Worm (Caenorhabditis elegans): Measurements from ENCODE around the gene cutl-15.

The cutl-15 gene

DNA sequence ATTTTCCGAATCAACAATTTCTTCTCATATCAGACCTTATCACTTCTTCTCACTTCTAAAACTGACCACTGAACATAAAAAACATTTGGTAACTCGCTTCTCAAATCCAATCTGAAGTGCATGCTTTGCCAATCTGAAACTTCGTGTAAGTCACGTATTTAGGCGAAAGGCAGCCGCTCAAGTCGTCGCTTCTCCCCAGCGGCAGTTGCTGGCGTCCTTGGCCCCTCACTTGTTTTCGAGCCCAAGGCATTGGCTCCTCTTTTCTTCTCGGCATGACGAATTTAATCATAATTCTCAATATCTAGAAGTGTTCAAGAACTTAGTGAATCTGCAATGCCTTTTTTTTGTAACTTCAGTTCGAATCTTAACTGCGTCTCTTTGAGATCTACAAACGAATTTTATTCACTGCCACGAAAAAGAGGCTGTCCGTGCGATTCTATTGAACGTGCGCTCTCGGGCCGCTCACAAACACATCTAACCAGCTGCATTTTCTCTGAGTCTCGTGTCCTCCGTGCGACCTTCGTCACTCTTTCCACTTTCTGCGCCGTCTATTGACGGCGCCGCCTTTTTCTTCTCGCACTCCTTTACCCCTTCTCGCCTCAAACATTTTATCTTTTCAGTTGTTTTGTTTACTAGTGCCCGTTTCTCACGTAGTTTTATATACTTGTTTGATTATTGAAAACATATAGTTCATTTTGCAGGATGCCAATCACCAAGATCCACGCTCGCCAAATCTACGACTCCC, 15.9 kb downstream of the cutl-15 start (continued):
- TF ChIP-seq T20F7.1 (GFP tag; optimal IDR thresholded peaks at IDR 0.05): no peak
- peak; percentile 35 for TF ChIP-seq rbr-2 (tag; optimal IDR thresholded peaks at IDR 0.05)
- peak; percentile 99 for TF ChIP-seq aha-1 (tag)
- TF ChIP-seq daf-16 (GFP tag; optimal IDR thresholded peaks at IDR 0.05): no peak
- TF ChIP-seq daf-16 (tag; optimal IDR thresholded peaks at IDR 0.05): peak; percentile 78
- no peak for TF ChIP-seq snpc-1.2 (GFP tag; IDR thresholded peaks at IDR 0.05)
- TF ChIP-seq dve-1 (tag; optimal IDR thresholded peaks at IDR 0.05; ENCODE audit: insufficient read depth): peak; percentile 28
- no peak for TF ChIP-seq ZK546.5 (tag; optimal IDR thresholded peaks at IDR 0.05)

DNA sequence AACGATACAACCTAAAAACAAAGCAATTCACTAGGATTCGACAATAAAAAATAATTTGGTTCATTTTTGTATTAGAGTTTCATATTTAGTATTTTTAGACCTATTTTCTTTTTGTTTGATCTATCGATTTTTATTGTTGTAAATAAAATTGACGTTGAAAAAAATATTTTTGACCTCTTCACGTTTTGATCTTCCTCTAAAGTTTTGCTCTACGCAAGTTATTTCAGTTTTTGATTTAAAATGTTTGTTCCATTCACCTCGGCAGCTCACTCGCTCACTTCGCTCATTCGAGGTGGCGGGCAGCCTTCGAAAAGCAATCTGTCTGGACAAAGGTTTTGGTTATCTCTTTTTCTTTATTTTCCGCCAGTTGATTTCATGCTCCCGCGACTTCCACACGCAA, 16.7 kb downstream of the cutl-15 start, which contains the start of gene enol-1:
TSS of gene enol-1 (plus strand) at position 235 of the 400 bp plus-strand sequence.
- no peak for TF ChIP-seq sdz-12 (GFP tag; optimal IDR thresholded peaks at IDR 0.05)
- peak; percentile 32 for TF ChIP-seq lin-38 (GFP tag; IDR thresholded peaks at IDR 0.05)
- peak; percentile 15 for TF ChIP-seq unc-130 (GFP tag; optimal IDR thresholded peaks at IDR 0.05)
- TF ChIP-seq T20F7.1 (GFP tag; optimal IDR thresholded peaks at IDR 0.05): no peak
- no peak for TF ChIP-seq hmg-1.1 (GFP tag; IDR thresholded peaks at IDR 0.05)
- TF ChIP-seq Y5F2A.4 (GFP tag; optimal IDR thresholded peaks at IDR 0.05): no peak
- no peak for TF ChIP-seq madf-5 (GFP tag; IDR thresholded peaks at IDR 0.05)
- peak; percentile 69 for TF ChIP-seq ama-1 (optimal IDR thresholded peaks at IDR 0.05)
- TF ChIP-seq dpl-1 (GFP tag; optimal IDR thresholded peaks at IDR 0.05): no peak

ce11 chrII:8929771-8930170, 17.7 kb downstream of the cutl-15 start, which contains the start of gene mrpl-50:
Gene mrpl-50, plus strand, starts transcription at chrII:8929841.
- no peak for TF ChIP-seq unc-39 (tag; optimal IDR thresholded peaks at IDR 0.05)
- TF ChIP-seq nhr-77 (tag; optimal IDR thresholded peaks at IDR 0.05): no peak
- TF ChIP-seq zfp-3 (GFP tag; conservative IDR thresholded peaks at IDR 0.05): no peak
- TF ChIP-seq dmd-6 (GFP tag; IDR thresholded peaks at IDR 0.05): no peak
- peak; percentile 75 for TF ChIP-seq ama-1 (optimal IDR thresholded peaks at IDR 0.05)
- TF ChIP-seq lin-29 (GFP tag; IDR thresholded peaks at IDR 0.05): no peak
- TF ChIP-seq F26F4.8 (GFP tag; conservative IDR thresholded peaks at IDR 0.05): no peak
- 0 out of 2 replicates have a peak, but pooled peaks have one; percentile 31 for TF ChIP-seq pha-4 (GFP tag; IDR thresholded peaks at IDR 0.05)
- TF ChIP-seq pha-4 (tag; optimal IDR thresholded peaks at IDR 0.05): no peak
- peak; percentile 26; the same call in 1 of the 2 replicates for TF ChIP-seq Y48G9A.11 (GFP tag; IDR thresholded peaks at IDR 0.05)
- no peak for TF ChIP-seq mes-2 (tag; optimal IDR thresholded peaks at IDR 0.05; ENCODE audit: poor library complexity, severe bottlenecking)
- TF ChIP-seq egl-43 (GFP tag; IDR thresholded peaks at IDR 0.05): 0 out of 2 replicates have a peak, but pooled peaks have one; percentile 61
- TF ChIP-seq ceh-32 (tag; optimal IDR thresholded peaks at IDR 0.05; ENCODE audit: poor library complexity): no peak
- no peak for TF ChIP-seq hmg-1.1 (GFP tag; IDR thresholded peaks at IDR 0.05)
- no peak for TF ChIP-seq php-3 (GFP tag; IDR thresholded peaks at IDR 0.05)
- TF ChIP-seq dmd-8 (GFP tag; IDR thresholded peaks at IDR 0.05): no peak
- peak; percentile 46; the same call in 1 of the 2 replicates for TF ChIP-seq arid-1 (GFP tag; conservative IDR thresholded peaks at IDR 0.05)
- TF ChIP-seq set-16 (GFP tag; IDR thresholded peaks at IDR 0.05): peak; percentile 13; the same call in 1 of the 2 replicates
- no peak for TF ChIP-seq ZK546.5 (tag; optimal IDR thresholded peaks at IDR 0.05)
- TF ChIP-seq lir-3 (tag; optimal IDR thresholded peaks at IDR 0.05): no peak
- peak in 1 of 2 experiments; percentile 8 for TF ChIP-seq daf-16 (GFP tag; optimal IDR thresholded peaks at IDR 0.05)
- TF ChIP-seq daf-16 (tag; optimal IDR thresholded peaks at IDR 0.05): peak; percentile 23
- no peak for TF ChIP-seq ztf-7 (tag; optimal IDR thresholded peaks at IDR 0.05)
- TF ChIP-seq ceh-44 (GFP tag; IDR thresholded peaks at IDR 0.05): no peak
- no peak for TF ChIP-seq mdt-29 (GFP tag; IDR thresholded peaks at IDR 0.05)
- no peak for TF ChIP-seq F10B5.3 (tag; optimal IDR thresholded peaks at IDR 0.05)
- TF ChIP-seq hlh-11 (tag; optimal IDR thresholded peaks at IDR 0.05): no peak
- TF ChIP-seq fos-1 (tag; optimal IDR thresholded peaks at IDR 0.05): no peak
- TF ChIP-seq nhr-10 (tag; optimal IDR thresholded peaks at IDR 0.05): no peak
- TF ChIP-seq spr-3 (GFP tag; optimal IDR thresholded peaks at IDR 0.05): no peak
- TF ChIP-seq nhr-28 (tag; optimal IDR thresholded peaks at IDR 0.05): no peak
- no peak for TF ChIP-seq ceh-28 (tag; optimal IDR thresholded peaks at IDR 0.05)
- TF ChIP-seq aha-1 (tag): peak; percentile 82
- TF ChIP-seq ZK337.2 (GFP tag; IDR thresholded peaks at IDR 0.05): no peak
- TF ChIP-seq vab-7 (GFP tag; IDR thresholded peaks at IDR 0.05): no peak
- no peak for TF ChIP-seq ceh-62 (tag; optimal IDR thresholded peaks at IDR 0.05)

All from whole organism, L4 larva.